Fruit fly (Drosophila melanogaster) Kc167 (cell line): ENCODE measurements around the gene lobo.

Experiments used
- Myc ChIP-seq: fragments of >200 bp; optimal IDR thresholded peaks from 2 replicates; lab custom pipeline; 2017; ENCODE audit warnings: missing external identifiers
- Sin3A ChIP-seq: fragments of >200 bp; optimal IDR thresholded peaks from 2 replicates; lab custom pipeline; 2018; ENCODE audit warnings: missing external identifiers
- h ChIP-seq: fragments of >200 bp; optimal IDR thresholded peaks from 3 replicates; lab custom pipeline; 2018; ENCODE audit warnings: missing external identifiers
- insv ChIP-seq: fragments of >200 bp; optimal IDR thresholded peaks from 3 replicates; lab custom pipeline; 2018; ENCODE audit warnings: missing external identifiers
- psq ChIP-seq: fragments of >200 bp; optimal IDR thresholded peaks from 2 replicates; lab custom pipeline; 2017; ENCODE audit warnings: missing external identifiers
- ttk ChIP-seq: sonication (Bioruptor generic); optimal IDR thresholded peaks from 2 replicates; lab custom pipeline; 2017; ENCODE audit warnings: missing external identifiers

The lobo gene

dm6 chr3R:25215997-25216396 is 22.4 kb upstream of the lobo start, which contains the start of gene CG31106:
CG31106 (plus strand) TSS chr3R:25216297.
- no peak for TF ChIP-seq Sin3A (lab: Kevin White, UChicago)
- TF ChIP-seq psq (lab: Kevin White, UChicago), result no peak
- TF ChIP-seq ttk (lab: Kevin White, UChicago), result no peak
- TF ChIP-seq h (lab: Kevin White, UChicago), result no peak
- no peak for TF ChIP-seq Myc (lab: Kevin White, UChicago)
- no peak for TF ChIP-seq insv (lab: Kevin White, UChicago)

- TF ChIP-seq h (lab: Kevin White, UChicago), result no peak
- no peak for TF ChIP-seq insv (lab: Kevin White, UChicago)
- TF ChIP-seq psq (lab: Kevin White, UChicago), result no peak
- no peak for TF ChIP-seq ttk (lab: Kevin White, UChicago)
- no peak for TF ChIP-seq Myc (lab: Kevin White, UChicago)
- TF ChIP-seq Sin3A (lab: Kevin White, UChicago), result no peak
These were observed 21.5 kb upstream of the lobo start, which contains the start of gene Saysd1 for dm6 chr3R:25215123-25215522. Saysd1 (minus strand) TSS chr3R:25215188.

- TF ChIP-seq Myc (lab: Kevin White, UChicago) (no peak), ttk (lab: Kevin White, UChicago) (no peak), h (lab: Kevin White, UChicago) (no peak), Sin3A (lab: Kevin White, UChicago) (no peak), insv (lab: Kevin White, UChicago) (no peak), psq (lab: Kevin White, UChicago) (no peak)
These were observed 15.6 kb upstream of the lobo start for dm6 chr3R:25209207-25209606.

- TF ChIP-seq h (lab: Kevin White, UChicago) (no peak), insv (lab: Kevin White, UChicago) (no peak), ttk (lab: Kevin White, UChicago) (no peak), Sin3A (lab: Kevin White, UChicago) (no peak), psq (lab: Kevin White, UChicago) (no peak), Myc (lab: Kevin White, UChicago) (no peak)
These were observed 15.1 kb upstream of the lobo start for dm6 chr3R:25208767-25209075.

dm6 chr3R:25208042-25208766 is 14.6 kb upstream of the lobo start, which contains the start of gene Cad96Ca:
Cad96Ca (minus strand) TSS chr3R:25208283.
- no peak for TF ChIP-seq Myc (lab: Kevin White, UChicago)
- TF ChIP-seq insv (lab: Kevin White, UChicago), result no peak
- TF ChIP-seq psq (lab: Kevin White, UChicago), result no peak
- TF ChIP-seq Sin3A (lab: Kevin White, UChicago), result no peak
- TF ChIP-seq ttk (lab: Kevin White, UChicago), result no peak
- no peak for TF ChIP-seq h (lab: Kevin White, UChicago)

dm6 chr3R:25207405-25208003 is 13.9 kb upstream of the lobo start:
- TF ChIP-seq Sin3A (lab: Kevin White, UChicago) (no peak), h (lab: Kevin White, UChicago) (no peak), Myc (lab: Kevin White, UChicago) (no peak), psq (lab: Kevin White, UChicago) (no peak), ttk (lab: Kevin White, UChicago) (no peak), insv (lab: Kevin White, UChicago) (no peak)

dm6 chr3R:25205413-25205977 is 11.9 kb upstream of the lobo start:
- TF ChIP-seq psq (lab: Kevin White, UChicago), result no peak
- no peak for TF ChIP-seq insv (lab: Kevin White, UChicago)
- TF ChIP-seq h (lab: Kevin White, UChicago), result no peak
- no peak for TF ChIP-seq Myc (lab: Kevin White, UChicago)
- no peak for TF ChIP-seq Sin3A (lab: Kevin White, UChicago)
- TF ChIP-seq ttk (lab: Kevin White, UChicago), result no peak

dm6 chr3R:25199321-25199868 is 5.8 kb upstream of the lobo start, which contains the start of gene CG13654:
CG13654 (plus strand) TSS chr3R:25199818.
- TF ChIP-seq h (lab: Kevin White, UChicago) (no peak), psq (lab: Kevin White, UChicago) (no peak), Sin3A (lab: Kevin White, UChicago) (no peak), Myc (lab: Kevin White, UChicago) (no peak), insv (lab: Kevin White, UChicago) (no peak), ttk (lab: Kevin White, UChicago) (no peak)

- TF ChIP-seq psq (lab: Kevin White, UChicago), result no peak
- TF ChIP-seq h (lab: Kevin White, UChicago), result no peak
- no peak for TF ChIP-seq Myc (lab: Kevin White, UChicago)
- no peak for TF ChIP-seq ttk (lab: Kevin White, UChicago)
- no peak for TF ChIP-seq insv (lab: Kevin White, UChicago)
- TF ChIP-seq Sin3A (lab: Kevin White, UChicago), result no peak
These were observed 1.4 kb upstream of the lobo start, which contains the start of gene CG13653 for dm6 chr3R:25194723-25195577. CG13653 (plus strand) TSS chr3R:25195527.

- no peak for TF ChIP-seq Myc (lab: Kevin White, UChicago)
- no peak for TF ChIP-seq Sin3A (lab: Kevin White, UChicago)
- TF ChIP-seq psq (lab: Kevin White, UChicago), result no peak
- no peak for TF ChIP-seq ttk (lab: Kevin White, UChicago)
- TF ChIP-seq insv (lab: Kevin White, UChicago), result no peak
- TF ChIP-seq h (lab: Kevin White, UChicago), result no peak
These were observed 4.6 kb downstream of the lobo start for dm6 chr3R:25188990-25189389.
